Fruit fly (Drosophila melanogaster): Measurements from ENCODE around the gene CG4598.
A peak's percentile ranks its signal among the peaks of the same experiment; 100 is the strongest.

Gene CG4598

DNA sequence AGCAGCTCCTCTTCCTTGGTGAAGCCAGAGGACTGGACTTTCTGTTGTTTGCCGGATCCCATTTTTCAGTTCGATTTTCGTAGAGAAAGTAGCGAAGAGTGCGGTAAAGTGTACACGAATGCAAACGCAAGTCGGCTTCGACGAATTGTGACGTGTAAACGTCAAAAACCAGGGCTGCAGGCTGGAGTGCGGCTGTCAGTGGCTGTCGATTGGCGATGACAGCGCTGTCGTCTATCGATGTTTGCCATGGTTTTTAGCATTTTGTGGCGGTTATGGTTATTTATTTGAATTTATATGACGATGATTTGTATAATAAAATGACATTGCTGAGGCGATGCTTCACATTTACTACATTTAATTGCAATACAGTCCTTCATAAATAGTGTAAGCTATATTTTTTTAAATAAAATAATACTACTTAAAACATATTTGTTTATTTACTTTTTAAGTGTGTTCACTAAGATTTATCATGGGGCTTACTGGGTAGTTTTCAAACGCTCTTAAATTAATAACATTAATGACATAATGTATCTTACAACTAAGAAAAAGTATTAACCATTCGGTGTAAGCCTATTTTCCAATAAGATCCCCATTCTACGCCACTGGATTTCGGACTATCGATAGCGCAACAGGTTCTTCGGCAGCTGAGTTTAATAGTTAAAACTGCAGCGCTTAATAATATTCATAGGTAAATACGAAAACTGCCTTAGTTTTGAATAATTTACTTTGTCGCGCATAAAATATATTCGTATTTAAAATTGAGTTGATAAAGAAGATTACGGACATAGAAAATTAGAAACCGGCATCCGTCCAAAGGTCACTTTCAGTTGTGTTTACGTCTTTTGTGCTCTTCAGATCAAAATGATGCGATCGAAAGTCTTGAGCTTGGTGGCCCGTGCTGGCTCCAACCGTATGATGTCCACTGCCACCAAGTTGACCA lies at the start of gene CG4598, which contains the start of gene CG5885:
Gene CG4598, plus strand, starts transcription at position 599 of the 940 bp plus-strand sequence.
Gene CG5885, minus strand, starts transcription at position 311 of the 940 bp plus-strand sequence.
- no peak for TF ChIP-seq CG18476 (GFP tag; optimal IDR thresholded peaks at IDR 0.05)
- TF ChIP-seq CG11723 (GFP tag; optimal IDR thresholded peaks at IDR 0.05), result peak; percentile 21
- no peak for TF ChIP-seq CG8089 (GFP tag; optimal IDR thresholded peaks at IDR 0.05)
- TF ChIP-seq gem (tag; optimal IDR thresholded peaks at IDR 0.05), result peak; percentile 87
- TF ChIP-seq CG5953 (GFP tag; IDR thresholded peaks at IDR 0.05), result no peak
- TF ChIP-seq gcm (GFP tag; optimal IDR thresholded peaks at IDR 0.05), result peak; percentile 38
- TF ChIP-seq Mad (GFP tag; optimal IDR thresholded peaks at IDR 0.05), result peak; percentile 6
- peak; percentile 50 for TF ChIP-seq gfzf (GFP tag; optimal IDR thresholded peaks at IDR 0.05)
- no peak for TF ChIP-seq tll (GFP tag; optimal IDR thresholded peaks at IDR 0.05)
- TF ChIP-seq row (GFP tag; IDR thresholded peaks at IDR 0.05), result peak; percentile 81
- TF ChIP-seq CG1602 (GFP tag; optimal IDR thresholded peaks at IDR 0.05), result peak; percentile 69
- peak; percentile 39 for TF ChIP-seq CG10654 (GFP tag; optimal IDR thresholded peaks at IDR 0.05)
- TF ChIP-seq hth (optimal IDR thresholded peaks at IDR 0.05), result no peak
- TF ChIP-seq CG8924 (tag; optimal IDR thresholded peaks at IDR 0.05), result peak; percentile 71
- TF ChIP-seq CG5180 (GFP tag; optimal IDR thresholded peaks at IDR 0.05), result peak; percentile 48
- peak; percentile 6 for TF ChIP-seq ewg (GFP tag; optimal IDR thresholded peaks at IDR 0.05)
- TF ChIP-seq otp (GFP tag; IDR thresholded peaks at IDR 0.05), result peak; percentile 42; the same call in 2 of the 3 replicates
- peak; percentile 50 for TF ChIP-seq CG4328 (GFP tag; optimal IDR thresholded peaks at IDR 0.05)
- peak; percentile 55 for TF ChIP-seq pnt (GFP tag; optimal IDR thresholded peaks at IDR 0.05)
- TF ChIP-seq Scr (GFP tag; IDR thresholded peaks at IDR 0.05; ENCODE audit: partially characterized antibody), result peak; percentile 75
- TF ChIP-seq CG12391 (tag; optimal IDR thresholded peaks at IDR 0.05), result peak; percentile 82
- peak; percentile 69 for TF ChIP-seq NfI (GFP tag; optimal IDR thresholded peaks at IDR 0.05)
- peak; percentile 59 for TF ChIP-seq CG3847 (GFP tag; IDR thresholded peaks at IDR 0.05)
- peak; percentile 84 for TF ChIP-seq Myb (GFP tag; optimal IDR thresholded peaks at IDR 0.05)
- peak; percentile 77 for TF ChIP-seq CG30403 (GFP tag; optimal IDR thresholded peaks at IDR 0.05)
- TF ChIP-seq Ada2b (GFP tag; IDR thresholded peaks at IDR 0.05), result peak; percentile 85
- peak; percentile 81 for TF ChIP-seq Xbp1 (GFP tag; optimal IDR thresholded peaks at IDR 0.05)
- TF ChIP-seq Aef1 (GFP tag; IDR thresholded peaks at IDR 0.05), result peak; percentile 43; the same call in 2 of the 3 replicates
- peak; percentile 71 for TF ChIP-seq CG7556 (GFP tag; optimal IDR thresholded peaks at IDR 0.05)
- TF ChIP-seq sna (GFP tag; IDR thresholded peaks at IDR 0.05; ENCODE audit: partially characterized antibody), result no peak
- peak; percentile 80 for TF ChIP-seq CG13287 (GFP tag; IDR thresholded peaks at IDR 0.05; ENCODE audit: partially characterized antibody)
- no peak for TF ChIP-seq p53 (GFP tag; optimal IDR thresholded peaks at IDR 0.05)
- no peak for TF ChIP-seq Jarid2 (GFP tag; optimal IDR thresholded peaks at IDR 0.05)
- TF ChIP-seq Ets65A (GFP tag), result peak; percentile 87
- peak; percentile 22 for TF ChIP-seq crc (GFP tag; optimal IDR thresholded peaks at IDR 0.05)
- TF ChIP-seq CG8290 (GFP tag; optimal IDR thresholded peaks at IDR 0.05), result peak; percentile 46
- TF ChIP-seq CG8290 (tag; optimal IDR thresholded peaks at IDR 0.05), result peak in 1 of 2 experiments; percentile 76
- peak; percentile 48 for TF ChIP-seq fd96Cb (tag; optimal IDR thresholded peaks at IDR 0.05)
- peak; percentile 57 for TF ChIP-seq CG9727 (GFP tag; optimal IDR thresholded peaks at IDR 0.05)
- peak; percentile 29; the same call in 1 of the 3 replicates for TF ChIP-seq CG7963 (GFP tag; IDR thresholded peaks at IDR 0.05; ENCODE audit: partially characterized antibody)
- TF ChIP-seq H2.0 (GFP tag; IDR thresholded peaks at IDR 0.05), result peak; percentile 65; the same call in 1 of the 2 replicates
- peak; percentile 12 for TF ChIP-seq slou (GFP tag; optimal IDR thresholded peaks at IDR 0.05)
- no peak for TF ChIP-seq jigr1 (GFP tag; IDR thresholded peaks at IDR 0.05)
- no peak for TF ChIP-seq CHES-1-like (GFP tag; optimal IDR thresholded peaks at IDR 0.05)
- TF ChIP-seq Hand (GFP tag; optimal IDR thresholded peaks at IDR 0.05), result no peak
- TF ChIP-seq CG2116 (GFP tag; optimal IDR thresholded peaks at IDR 0.05), result peak; percentile 90
- TF ChIP-seq ato (GFP tag; IDR thresholded peaks at IDR 0.05; ENCODE audit: partially characterized antibody), result peak; percentile 51; the same call in 1 of the 2 replicates
- TF ChIP-seq org-1 (GFP tag; optimal IDR thresholded peaks at IDR 0.05), result no peak

Measured in whole organism, embryonic.